Worm (Caenorhabditis elegans) whole organism, L1 larva: ENCODE results near the gene Y97E10C.1.

Experiments
- C04F5.9 ChIP-seq: sonication (generic microtip); optimal IDR thresholded peaks from 2 replicates; lab custom pipeline; 2016; ENCODE audit warnings: missing genetic modification characterization, missing compliant biosample characterization
- blmp-1 ChIP-seq: fragments of 150-350 bp; optimal IDR thresholded peaks from 2 replicates; lab custom pipeline; 2014; ENCODE audit warnings: missing biosample characterization, missing genetic modification characterization
- ceh-63 ChIP-seq: fragments of 200-800 bp; sonication (Bioruptor generic); optimal IDR thresholded peaks from 2 replicates; lab custom pipeline; 2018; ENCODE audit warnings: mild to moderate bottlenecking, missing genetic modification characterization, missing compliant biosample characterization
- ceh-8 ChIP-seq: fragments of 200-800 bp; sonication (Bioruptor generic); optimal IDR thresholded peaks from 2 replicates; lab custom pipeline; 2018; ENCODE audit warnings: mild to moderate bottlenecking, missing genetic modification characterization, moderate library complexity, missing compliant biosample characterization
- ceh-82 ChIP-seq, 3 experiments: fragments of 150-350 bp in 1 of 3; sonication (generic microtip) in 2 of 3; optimal IDR thresholded peaks; 2 replicates each; lab custom pipeline; 2014 to 2017; ENCODE audit warnings: missing biosample characterization in 3 of 3, missing genetic modification characterization in 3 of 3
- ceh-88 ChIP-seq: fragments of 200-800 bp; sonication (Bioruptor generic); IDR thresholded peaks from 2 replicates; pipeline ENCODE4 v1.3.6; 2022; ENCODE audit warnings: missing genetic modification characterization, missing compliant biosample characterization
- ceh-90 ChIP-seq: sonication (generic microtip); optimal IDR thresholded peaks from 2 replicates; lab custom pipeline; 2016; ENCODE audit warnings: missing genetic modification characterization, missing compliant biosample characterization
- dsc-1 ChIP-seq: sonication (generic microtip); optimal IDR thresholded peaks from 2 replicates; lab custom pipeline; 2016; ENCODE audit warnings: mild to moderate bottlenecking, missing genetic modification characterization, missing compliant biosample characterization
- efl-1 ChIP-seq, 4 experiments: fragments of 150-350 bp; optimal IDR thresholded peaks in 3 of 4; peaks in 1 of 4; 1 replicate in 1 of 4; 2 replicates in 3 of 4; lab custom pipeline; 2014; ENCODE audit warnings: missing biosample characterization in 2 of 4, missing genetic modification characterization in 2 of 4, missing genetic modification reagents in 2 of 4
- efl-3 ChIP-seq: fragments of 200-800 bp; sonication (Bioruptor generic); optimal IDR thresholded peaks from 2 replicates; lab custom pipeline; 2018; ENCODE audit warnings: mild to moderate bottlenecking, missing genetic modification characterization, missing compliant biosample characterization
- egl-13 ChIP-seq: sonication (generic microtip); optimal IDR thresholded peaks from 2 replicates; lab custom pipeline; 2016; ENCODE audit warnings: missing genotype, missing genetic modification reagents, missing genetic modification characterization, missing compliant biosample characterization
- elt-2 ChIP-seq: sonication (generic microtip); optimal IDR thresholded peaks from 2 replicates; lab custom pipeline; 2016; ENCODE audit warnings: missing genetic modification characterization, mild to moderate bottlenecking, inconsistent platforms, missing compliant biosample characterization, missing genetic modification reagents
- elt-3 ChIP-seq, 6 experiments: fragments of 150-350 bp in 1 of 6; sonication (generic microtip); optimal IDR thresholded peaks; 2 replicates each; lab custom pipeline; 2017 to 2018; ENCODE audit warnings: missing biosample characterization in 6 of 6, missing genetic modification characterization in 6 of 6, inconsistent platforms in 1 of 6
- ets-5 ChIP-seq: fragments of 200-800 bp; sonication (Bioruptor generic); IDR thresholded peaks from 2 replicates; pipeline ENCODE4 v1.3.6; 2022; ENCODE audit warnings: missing genetic modification characterization, missing compliant biosample characterization
- fkh-10 ChIP-seq: sonication (generic microtip); optimal IDR thresholded peaks from 2 replicates; lab custom pipeline; 2017; ENCODE audit warnings: missing biosample characterization, missing genetic modification reagents, missing genetic modification characterization
- fkh-8 ChIP-seq: sonication (generic microtip); optimal IDR thresholded peaks from 2 replicates; lab custom pipeline; 2016; ENCODE audit warnings: mild to moderate bottlenecking, missing genetic modification characterization, missing compliant biosample characterization
- fos-1 ChIP-seq: fragments of 150-350 bp; optimal IDR thresholded peaks from 2 replicates; lab custom pipeline; 2014; ENCODE audit warnings: missing biosample characterization, missing genetic modification characterization
- grh-1 ChIP-seq: fragments of 200-800 bp; sonication (Bioruptor generic); IDR thresholded peaks from 2 replicates; pipeline ENCODE4 v1.3.6; 2022; ENCODE audit warnings: missing genetic modification reagents, missing genetic modification characterization, missing compliant biosample characterization
- lin-15B ChIP-seq: fragments of 150-350 bp; sonication (generic microtip); optimal IDR thresholded peaks from 3 replicates; lab custom pipeline; 2014; ENCODE audit warnings: missing biosample characterization, missing genetic modification characterization
- lin-35 ChIP-seq, 2 experiments: fragments of 150-350 bp; optimal IDR thresholded peaks; 2 replicates each; lab custom pipeline; 2014; ENCODE audit warnings: missing biosample characterization in 2 of 2, missing genetic modification characterization in 2 of 2, missing genetic modification reagents in 2 of 2
- lin-39 ChIP-seq: fragments of 150-350 bp; optimal IDR thresholded peaks from 2 replicates; lab custom pipeline; 2014; ENCODE audit warnings: missing biosample characterization, missing genetic modification reagents, missing genetic modification characterization
- lsy-2 ChIP-seq, 2 experiments: fragments of 150-350 bp; optimal IDR thresholded peaks; 2 replicates each; lab custom pipeline; 2014; ENCODE audit warnings: missing biosample characterization in 2 of 2, missing genetic modification characterization in 2 of 2
- mab-9 ChIP-seq: fragments of 200-800 bp; sonication (Bioruptor generic); IDR thresholded peaks from 2 replicates; pipeline ENCODE4 v1.3.6; 2022; ENCODE audit warnings: missing genetic modification reagents, missing genetic modification characterization, missing compliant biosample characterization
- mdl-1 ChIP-seq, 2 experiments: fragments of 150-350 bp; optimal IDR thresholded peaks; 2 replicates each; lab custom pipeline; 2014 to 2017; ENCODE audit warnings: missing biosample characterization in 2 of 2, missing genetic modification characterization in 2 of 2, inconsistent platforms in 1 of 2
- mef-2 ChIP-seq: fragments of 150-350 bp; optimal IDR thresholded peaks from 2 replicates; lab custom pipeline; 2014; ENCODE audit warnings: missing biosample characterization, missing genetic modification characterization
- nhr-11 ChIP-seq: fragments of 150-350 bp; optimal IDR thresholded peaks from 2 replicates; lab custom pipeline; 2014; ENCODE audit warnings: missing biosample characterization, missing genetic modification characterization
- nhr-12 ChIP-seq: sonication (generic microtip); optimal IDR thresholded peaks from 2 replicates; lab custom pipeline; 2017; ENCODE audit warnings: missing biosample characterization, missing genetic modification characterization
- nhr-19 ChIP-seq: fragments of 200-800 bp; sonication (Bioruptor generic); conservative IDR thresholded peaks from 2 replicates; pipeline ENCODE4 v1.3.6; 2022; ENCODE audit warnings: missing genetic modification characterization, missing compliant biosample characterization
- nhr-28 ChIP-seq: fragments of 150-350 bp; optimal IDR thresholded peaks from 2 replicates; lab custom pipeline; 2014; ENCODE audit warnings: missing biosample characterization, missing genetic modification characterization
- nhr-47 ChIP-seq: sonication (generic microtip); optimal IDR thresholded peaks from 2 replicates; lab custom pipeline; 2016; ENCODE audit warnings: mild to moderate bottlenecking, missing genetic modification characterization, moderate library complexity, missing compliant biosample characterization
- nhr-77 ChIP-seq: fragments of 150-350 bp; optimal IDR thresholded peaks from 2 replicates; lab custom pipeline; 2014; ENCODE audit warnings: missing biosample characterization, missing genetic modification characterization
- nhr-84 ChIP-seq: sonication (generic microtip); optimal IDR thresholded peaks from 2 replicates; lab custom pipeline; 2017; ENCODE audit warnings: missing biosample characterization, missing genetic modification characterization
- nhr-85 ChIP-seq: sonication (generic microtip); peaks from one replicate; lab custom pipeline; 2016; ENCODE audit warnings: missing genetic modification characterization, inconsistent platforms, missing compliant biosample characterization
- nhr-90 ChIP-seq: sonication (generic microtip); optimal IDR thresholded peaks from 2 replicates; lab custom pipeline; 2016; ENCODE audit warnings: mild to moderate bottlenecking, missing genetic modification characterization, missing compliant biosample characterization; ENCODE audit not compliant: poor library complexity
- pag-3 ChIP-seq: sonication (generic microtip); optimal IDR thresholded peaks from 2 replicates; lab custom pipeline; 2017; ENCODE audit warnings: missing genetic modification characterization, mild to moderate bottlenecking, missing compliant biosample characterization, antibody characterized with exemption, borderline replicate concordance; ENCODE audit not compliant: insufficient read depth
- rnt-1 ChIP-seq: sonication (generic microtip); optimal IDR thresholded peaks from 2 replicates; lab custom pipeline; 2016; ENCODE audit warnings: mild to moderate bottlenecking, missing genetic modification characterization, moderate library complexity, missing compliant biosample characterization
- skn-1 ChIP-seq: fragments of 150-350 bp; optimal IDR thresholded peaks from 2 replicates; lab custom pipeline; 2014; ENCODE audit warnings: missing biosample characterization, missing genetic modification characterization
- sox-4 ChIP-seq: sonication (generic microtip); optimal IDR thresholded peaks from 2 replicates; lab custom pipeline; 2016; ENCODE audit warnings: missing genetic modification characterization, missing compliant biosample characterization
- sptf-1 ChIP-seq: fragments of 150-350 bp; optimal IDR thresholded peaks from 2 replicates; lab custom pipeline; 2014; ENCODE audit warnings: missing biosample characterization, missing genetic modification characterization
- sup-37 ChIP-seq: fragments of 200-800 bp; sonication (Bioruptor generic); optimal IDR thresholded peaks from 2 replicates; lab custom pipeline; 2018; ENCODE audit warnings: mild to moderate bottlenecking, missing genetic modification characterization, missing compliant biosample characterization
- tbx-2 ChIP-seq: sonication (generic microtip); optimal IDR thresholded peaks from 2 replicates; lab custom pipeline; 2016; ENCODE audit warnings: missing genetic modification characterization, missing compliant biosample characterization
- unc-130 ChIP-seq: fragments of 150-350 bp; optimal IDR thresholded peaks from 2 replicates; lab custom pipeline; 2017; ENCODE audit warnings: missing biosample characterization, missing genetic modification characterization, inconsistent platforms
- unc-86 ChIP-seq: sonication (generic microtip); optimal IDR thresholded peaks from 2 replicates; lab custom pipeline; 2016; ENCODE audit warnings: missing genetic modification characterization, missing compliant biosample characterization
- unc-98 ChIP-seq: fragments of 200-800 bp; sonication (Bioruptor generic); IDR thresholded peaks from 2 replicates; pipeline ENCODE4 v1.3.6; 2022; ENCODE audit warnings: missing genetic modification characterization, missing compliant biosample characterization
- zag-1 ChIP-seq: fragments of 150-350 bp; optimal IDR thresholded peaks from 2 replicates; lab custom pipeline; 2014; ENCODE audit warnings: missing biosample characterization, missing genetic modification characterization
- ztf-11 ChIP-seq, 2 experiments: sonication (generic microtip); optimal IDR thresholded peaks; 2 replicates each; lab custom pipeline; 2016 to 2017; ENCODE audit warnings: missing genetic modification characterization in 2 of 2, missing biosample characterization in 1 of 2, missing compliant biosample characterization in 1 of 2

Y97E10C.1 gene

DNA sequence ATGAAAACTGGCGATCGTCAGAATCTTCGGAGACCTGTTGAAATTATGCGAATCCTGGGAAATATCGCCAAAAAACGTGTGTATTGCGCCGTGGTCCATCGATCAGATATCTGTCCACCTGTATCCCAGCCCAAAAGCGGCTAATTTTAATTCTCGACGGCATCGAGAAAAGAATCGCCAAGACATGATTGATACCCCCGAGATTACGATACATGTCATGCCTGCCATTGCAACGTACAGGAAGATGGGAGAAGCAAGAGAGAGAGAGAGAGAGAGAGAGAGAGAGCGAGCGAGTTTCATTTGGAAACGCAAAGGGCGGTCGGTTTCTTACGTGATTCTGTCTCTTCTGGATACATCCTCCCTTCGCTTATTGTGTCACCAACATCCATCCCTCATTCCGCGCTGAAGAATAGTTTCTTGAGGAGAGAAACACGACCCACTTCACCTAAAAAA, 45.5 kb downstream of the Y97E10C.1 start, which contains the start of gene grl-10:
Gene grl-10 (plus strand): TSS at position 403 of the 453 bp plus-strand sequence.
- TF ChIP-seq elt-3 (tag; optimal IDR thresholded peaks at IDR 0.05; lab: Kevin White, UChicago) (peak in 1 of 6 experiments; percentile 39), tbx-2 (tag; lab: Kevin White, UChicago) (no peak), zag-1 (tag; lab: Kevin White, UChicago) (no peak), mdl-1 (tag; optimal IDR thresholded peaks at IDR 0.05; lab: Kevin White, UChicago) (no peak), sox-4 (no peak), nhr-85 (no peak), ceh-63 (GFP tag; lab: Kevin White, UChicago) (no peak), nhr-12 (tag; lab: Kevin White, UChicago) (no peak), lin-35 (GFP tag; optimal IDR thresholded peaks at IDR 0.05; lab: Kevin White, UChicago) (no peak), nhr-28 (no peak), nhr-84 (tag; lab: Kevin White, UChicago) (no peak), efl-1 (optimal IDR thresholded peaks at IDR 0.05; lab: Kevin White, UChicago) (no peak), efl-1 (GFP tag; optimal IDR thresholded peaks at IDR 0.05 in 1 of 2; lab: Kevin White, UChicago) (no peak), blmp-1 (peak; percentile 50), ceh-82 (tag; optimal IDR thresholded peaks at IDR 0.05; lab: Kevin White, UChicago) (no peak), mab-9 (GFP tag; lab: Robert Waterston, UW) (no peak)

DNA sequence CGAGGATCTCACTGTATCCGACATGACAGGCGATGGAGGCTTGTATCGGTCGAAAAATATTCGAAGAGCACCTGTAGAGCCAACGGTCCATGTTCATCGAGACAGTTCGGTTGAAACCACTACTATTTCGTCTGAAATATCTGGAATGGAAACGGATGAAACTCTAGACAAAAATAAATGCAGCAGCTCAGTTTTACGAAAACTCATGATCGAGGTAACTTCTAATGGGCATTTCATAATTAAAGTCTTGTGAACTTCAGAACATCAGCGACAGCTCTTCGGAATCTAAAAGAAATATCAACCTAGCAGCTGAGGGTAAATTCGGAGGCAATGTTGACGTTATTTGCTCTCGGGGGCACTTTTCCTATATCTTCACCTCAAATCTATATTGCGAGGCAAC, 46.5 kb downstream of the Y97E10C.1 start:
- TF ChIP-seq lin-15B (no peak), lsy-2 (tag; optimal IDR thresholded peaks at IDR 0.05; lab: Kevin White, UChicago) (peak in 1 of 2 experiments; percentile 7), unc-86 (tag; lab: Kevin White, UChicago) (no peak), nhr-85 (peak; percentile 52), fkh-8 (tag; lab: Kevin White, UChicago) (no peak), lin-39 (tag; lab: Kevin White, UChicago) (no peak)
- TF ChIP-seq, all 84 proteins: peak for 2

DNA sequence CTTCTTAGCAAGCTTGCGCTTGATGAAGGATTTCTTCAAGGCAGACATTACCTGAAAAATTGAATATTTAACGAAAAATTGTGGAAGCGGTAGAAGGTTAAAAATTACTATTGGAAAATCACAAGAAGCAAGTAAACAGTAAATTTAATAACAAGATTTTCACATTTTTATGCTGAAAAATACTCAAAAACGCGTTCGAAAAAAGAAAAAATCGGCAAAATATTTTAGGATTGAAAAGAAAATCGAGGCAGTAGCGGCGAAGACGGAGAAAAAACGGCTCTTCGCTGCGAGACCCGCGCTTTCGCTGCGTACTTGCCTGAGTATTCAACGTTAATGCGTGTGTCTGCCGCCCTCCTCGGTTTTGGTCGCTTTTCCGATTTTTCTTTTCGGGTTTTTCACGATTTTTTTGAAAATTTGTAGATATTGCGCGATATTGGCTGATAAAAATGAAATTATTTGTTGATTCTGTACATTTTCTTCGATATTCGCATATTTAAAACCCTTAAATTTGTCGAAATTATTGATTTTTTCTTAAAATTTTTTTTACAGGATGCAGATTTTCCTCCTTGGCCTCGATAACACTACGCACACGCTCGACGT, 47.5 kb downstream of the Y97E10C.1 start, which contains the start of the genes rpl-39 and rps-30:
Gene rpl-39 (minus strand): TSS at position 51 of the 600 bp plus-strand sequence.
Gene rps-30 (plus strand): TSS at position 550 of the 600 bp plus-strand sequence.
- peak; percentile 86 for TF ChIP-seq rnt-1
- TF ChIP-seq fkh-10 (GFP tag; lab: Kevin White, UChicago) = peak; percentile 46
- peak; percentile 37; the same call in 1 of the 2 replicates for TF ChIP-seq ceh-88 (GFP tag; lab: Robert Waterston, UW)
- peak; percentile 11 for TF ChIP-seq sup-37 (GFP tag; lab: Kevin White, UChicago)
- TF ChIP-seq nhr-12 (tag; lab: Kevin White, UChicago) = no peak
- TF ChIP-seq mab-9 (GFP tag; lab: Robert Waterston, UW) = no peak
- peak; percentile 86 for TF ChIP-seq nhr-47
- TF ChIP-seq grh-1 (GFP tag; lab: Robert Waterston, UW) = peak; percentile 70
- TF ChIP-seq nhr-77 (tag; lab: Kevin White, UChicago) = peak; percentile 62
- no peak for TF ChIP-seq elt-2 (tag; lab: Kevin White, UChicago)
- TF ChIP-seq sptf-1 = no peak
- TF ChIP-seq nhr-85 = peak; percentile 87
- TF ChIP-seq tbx-2 (tag; lab: Kevin White, UChicago) = peak; percentile 78
- peak; percentile 38 for TF ChIP-seq mef-2 (tag; lab: Kevin White, UChicago)
- TF ChIP-seq unc-130 = peak; percentile 84
- TF ChIP-seq unc-98 (GFP tag; lab: Robert Waterston, UW) = 0 out of 2 replicates have a peak, but pooled peaks have one; percentile 31
- peak; percentile 30 for TF ChIP-seq zag-1 (tag; lab: Kevin White, UChicago)
- no peak for TF ChIP-seq nhr-84 (tag; lab: Kevin White, UChicago)
- TF ChIP-seq ceh-8 (GFP tag; lab: Kevin White, UChicago) = no peak
- no peak for TF ChIP-seq C04F5.9
- peak; percentile 84 to 94 (median 84) for TF ChIP-seq ceh-82 (tag; optimal IDR thresholded peaks at IDR 0.05; lab: Kevin White, UChicago)
- TF ChIP-seq efl-3 (GFP tag; lab: Kevin White, UChicago) = no peak
- TF ChIP-seq dsc-1 (tag; lab: Kevin White, UChicago) = peak; percentile 54
- no peak for TF ChIP-seq ceh-90 (tag; lab: Kevin White, UChicago)
- TF ChIP-seq unc-86 (tag; lab: Kevin White, UChicago) = peak; percentile 60
- TF ChIP-seq skn-1 = peak; percentile 89
- TF ChIP-seq ets-5 (GFP tag; lab: Robert Waterston, UW) = no peak
- no peak for TF ChIP-seq egl-13 (tag; lab: Kevin White, UChicago)
- peak; percentile 57 for TF ChIP-seq fos-1 (tag; lab: Kevin White, UChicago)
- TF ChIP-seq ztf-11 (tag; optimal IDR thresholded peaks at IDR 0.05; lab: Kevin White, UChicago) = no peak
- TF ChIP-seq nhr-11 (tag; lab: Kevin White, UChicago) = peak; percentile 29
- peak; percentile 79 for TF ChIP-seq lin-15B
- no peak for TF ChIP-seq pag-3 (tag; lab: Kevin White, UChicago)
- peak; percentile 81 for TF ChIP-seq nhr-19 (GFP tag; lab: Robert Waterston, UW)
- TF ChIP-seq nhr-90 (tag; lab: Kevin White, UChicago) = peak; percentile 59
